Fruit fly (Drosophila melanogaster) whole organism, larva: ENCODE data around the gene CG31674.

Experiments used
- noc ChIP-seq: fragments of 200-800 bp; sonication (Bioruptor generic); optimal IDR thresholded peaks from 3 replicates; lab custom pipeline; 2019; ENCODE audit warnings: missing biosample characterization, mild to moderate bottlenecking, missing genetic modification characterization, moderate library complexity

Gene CG31674

DNA sequence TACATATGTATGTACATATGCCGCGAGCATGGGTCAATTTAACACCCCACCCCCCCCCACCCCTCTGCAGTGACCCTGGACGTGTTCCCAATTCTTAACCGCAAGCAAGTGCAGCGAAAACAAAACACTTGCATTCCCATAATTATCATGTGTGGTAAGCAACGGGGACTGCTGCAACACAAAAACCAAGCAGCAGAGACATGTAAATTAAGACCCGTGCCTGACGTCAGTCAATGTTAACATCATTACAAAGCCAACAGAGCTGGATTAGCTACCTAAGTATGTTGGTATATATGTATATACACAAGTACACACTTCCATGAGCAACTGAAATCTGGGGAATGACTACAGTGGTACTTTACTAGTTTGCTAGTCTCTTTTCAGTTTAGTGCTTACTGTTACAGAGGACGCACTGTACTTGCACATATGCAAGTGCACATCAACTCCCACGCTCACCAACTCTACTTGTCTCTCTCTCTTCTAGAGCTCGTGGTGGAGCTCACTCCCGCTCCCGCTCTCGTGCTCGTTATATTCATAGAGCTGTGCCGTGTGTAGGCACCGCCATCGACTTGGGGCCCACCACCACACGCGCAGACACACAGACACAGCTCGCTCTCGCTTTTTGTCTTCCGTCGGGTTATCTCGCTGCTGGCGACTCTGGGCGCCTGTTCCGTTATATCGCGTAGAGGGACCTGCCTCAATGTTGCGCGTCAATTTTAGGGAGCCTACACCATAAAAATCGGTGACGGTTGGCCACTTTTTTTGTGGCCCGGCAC is 9.6 kb upstream of the CG31674 start:
- no peak for TF ChIP-seq noc (tag; lab: Kevin White, UChicago)

- TF ChIP-seq noc (tag; lab: Kevin White, UChicago) = no peak
These were observed 9.1 kb upstream of the CG31674 start for dm6 chr2L:20822025-20822371.

DNA sequence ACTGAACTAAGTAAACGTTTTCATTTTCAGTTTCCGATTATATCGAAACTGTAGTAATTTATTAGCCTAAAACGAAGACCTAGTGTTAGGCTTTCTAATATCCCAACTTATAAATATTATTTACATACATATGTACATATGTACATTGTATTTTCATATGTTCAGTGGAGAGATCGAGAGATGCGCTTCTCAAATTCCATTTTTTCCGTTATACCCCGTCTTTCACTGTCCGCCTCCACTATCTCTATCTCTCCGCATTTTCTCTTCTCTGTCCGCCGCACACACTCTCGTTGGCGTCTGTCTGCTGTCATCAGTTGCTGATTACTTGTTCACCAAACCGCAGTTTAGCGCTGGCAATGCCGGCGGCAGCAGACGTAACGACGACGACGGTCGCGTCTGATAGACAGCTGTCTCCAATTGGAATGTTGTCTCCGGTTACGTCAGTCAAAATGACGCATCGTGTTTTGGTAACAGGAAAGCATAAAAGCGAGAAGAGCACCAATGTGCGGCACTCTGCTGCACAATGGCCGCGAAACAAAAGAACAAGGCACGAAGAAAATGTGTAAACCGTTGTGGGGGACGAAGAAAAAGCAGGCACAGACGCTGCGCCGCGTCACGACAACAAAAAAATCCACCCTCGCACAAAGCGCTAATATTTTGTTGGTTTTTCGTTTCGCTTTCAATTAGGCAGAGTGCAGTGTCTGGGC is 8.4 kb upstream of the CG31674 start, which contains the start of gene CG9331:
CG9331 (plus strand) TSS at position 340 of the 707 bp plus-strand sequence.
- peak; percentile 35 for TF ChIP-seq noc (tag; lab: Kevin White, UChicago)

DNA sequence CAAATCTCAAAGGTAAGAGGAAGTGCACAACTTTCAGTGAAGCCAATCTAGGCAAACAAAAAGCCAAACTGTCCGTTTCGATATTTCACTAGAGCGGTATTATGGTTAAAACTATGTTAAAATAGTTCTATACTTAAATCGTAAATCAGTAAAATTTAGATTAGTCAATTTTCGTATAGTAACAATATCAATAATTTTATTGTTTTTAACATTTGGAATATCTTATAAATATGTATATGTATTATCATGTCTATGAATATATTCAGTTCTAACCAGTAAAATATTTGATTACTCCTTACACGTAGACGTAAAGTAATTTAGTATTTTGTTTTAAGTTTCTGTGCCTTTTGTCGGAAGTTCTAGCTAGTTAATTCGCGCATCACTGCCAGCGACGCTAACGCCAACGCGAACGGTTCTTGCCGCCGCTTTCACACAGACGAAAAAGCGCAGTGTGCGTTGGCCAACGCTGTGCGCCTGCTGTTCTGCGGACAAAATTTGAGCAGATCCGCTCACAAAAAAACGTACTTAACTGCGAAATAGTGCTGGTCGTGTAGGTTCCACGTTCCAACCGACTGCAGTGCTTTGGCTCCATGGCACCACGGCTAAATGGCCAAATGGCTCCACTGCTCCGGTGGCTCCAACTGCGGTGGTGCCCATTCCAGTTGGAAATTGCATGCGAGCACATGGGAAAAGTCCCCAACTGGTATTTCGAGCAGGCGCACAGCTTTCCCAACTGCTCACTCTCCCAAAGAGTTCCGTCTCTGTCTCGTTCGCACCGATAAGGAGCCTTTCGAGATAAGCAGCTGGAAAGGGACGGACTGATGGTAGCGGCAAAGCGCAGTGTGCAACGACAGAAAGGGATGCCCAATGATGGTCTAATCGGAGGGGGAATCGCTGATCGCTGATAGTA is 7.6 kb upstream of the CG31674 start:
- TF ChIP-seq noc (tag; lab: Kevin White, UChicago) = peak; percentile 15

DNA sequence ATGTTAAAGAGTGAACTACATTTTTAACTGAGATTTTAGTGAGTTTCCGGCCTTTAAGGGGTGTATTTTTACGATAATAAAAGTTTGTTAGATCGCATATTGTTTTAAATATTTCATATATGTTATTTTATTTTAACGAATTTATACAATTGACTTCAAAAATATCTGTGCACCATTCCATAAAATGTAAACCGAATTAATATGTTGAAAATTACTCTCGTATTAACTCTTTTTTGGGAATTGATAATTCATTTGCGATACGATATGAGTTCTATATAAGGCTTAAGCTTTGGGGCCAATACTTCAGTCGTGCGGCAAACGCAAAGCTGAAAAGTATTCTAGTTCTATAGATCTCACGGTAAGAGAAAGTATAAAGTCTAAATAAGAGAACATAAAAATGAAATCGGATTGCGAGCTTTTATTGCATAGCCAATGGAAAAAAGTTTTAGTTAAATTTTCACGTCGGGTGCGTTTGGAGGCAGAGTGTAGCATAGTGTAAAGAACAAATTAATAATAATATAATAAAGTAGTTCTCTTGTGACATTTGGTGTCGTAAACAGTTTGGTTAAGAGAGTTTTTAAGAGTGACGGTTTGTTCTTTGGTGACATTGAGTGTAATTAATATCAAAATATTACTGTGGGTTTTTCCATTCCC is 6.8 kb upstream of the CG31674 start:
- TF ChIP-seq noc (tag; lab: Kevin White, UChicago) = no peak

DNA sequence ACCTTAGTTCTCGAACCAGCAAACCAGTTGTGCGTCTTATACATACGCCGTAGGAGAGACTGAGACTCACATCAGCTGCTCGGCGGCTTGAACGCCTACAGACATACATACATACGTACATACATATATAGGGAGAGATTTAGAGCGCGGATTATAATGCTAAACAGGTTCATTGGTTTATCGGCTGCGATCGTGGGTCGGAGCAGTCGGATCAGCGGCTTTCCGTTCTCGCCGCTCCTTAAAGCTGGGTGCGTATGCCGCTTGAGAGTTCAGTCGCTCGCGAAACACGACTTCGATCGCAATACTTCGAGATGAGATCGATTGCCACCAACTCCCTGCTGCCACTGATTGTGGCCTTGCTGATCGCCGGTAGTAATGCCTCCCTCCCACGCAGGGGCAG is 5.8 kb upstream of the CG31674 start:
- peak; percentile 16 for TF ChIP-seq noc (tag; lab: Kevin White, UChicago)

- no peak for TF ChIP-seq noc (tag; lab: Kevin White, UChicago)
These were observed 4.8 kb upstream of the CG31674 start for dm6 chr2L:20826226-20826625.

- no peak for TF ChIP-seq noc (tag; lab: Kevin White, UChicago)
These were observed 4.0 kb upstream of the CG31674 start for dm6 chr2L:20827045-20827444.

dm6 chr2L:20828701-20829100 is 2.4 kb upstream of the CG31674 start:
- TF ChIP-seq noc (tag; lab: Kevin White, UChicago) = no peak

DNA sequence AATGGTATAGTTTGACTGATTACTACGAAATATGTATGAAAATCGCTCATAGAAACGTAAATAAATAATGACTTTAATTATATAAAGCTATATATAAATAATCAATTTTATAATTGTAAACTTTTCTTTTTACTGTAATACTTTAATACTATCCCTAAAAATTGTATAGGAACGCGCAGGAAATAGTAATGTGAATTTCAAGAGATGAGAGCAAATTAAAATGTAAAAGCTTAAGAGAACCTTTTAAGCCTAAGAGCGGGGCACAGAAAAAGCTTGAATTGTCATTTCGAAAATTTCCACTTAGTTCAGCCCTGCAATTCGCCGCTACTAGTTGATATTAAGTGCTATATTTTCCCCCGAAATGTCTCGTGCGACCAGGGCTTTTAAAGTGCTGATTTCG is 1.8 kb upstream of the CG31674 start, which contains the start of gene CG31673:
CG31673 (plus strand) TSS at position 301 of the 400 bp plus-strand sequence.
- no peak for TF ChIP-seq noc (tag; lab: Kevin White, UChicago)

DNA sequence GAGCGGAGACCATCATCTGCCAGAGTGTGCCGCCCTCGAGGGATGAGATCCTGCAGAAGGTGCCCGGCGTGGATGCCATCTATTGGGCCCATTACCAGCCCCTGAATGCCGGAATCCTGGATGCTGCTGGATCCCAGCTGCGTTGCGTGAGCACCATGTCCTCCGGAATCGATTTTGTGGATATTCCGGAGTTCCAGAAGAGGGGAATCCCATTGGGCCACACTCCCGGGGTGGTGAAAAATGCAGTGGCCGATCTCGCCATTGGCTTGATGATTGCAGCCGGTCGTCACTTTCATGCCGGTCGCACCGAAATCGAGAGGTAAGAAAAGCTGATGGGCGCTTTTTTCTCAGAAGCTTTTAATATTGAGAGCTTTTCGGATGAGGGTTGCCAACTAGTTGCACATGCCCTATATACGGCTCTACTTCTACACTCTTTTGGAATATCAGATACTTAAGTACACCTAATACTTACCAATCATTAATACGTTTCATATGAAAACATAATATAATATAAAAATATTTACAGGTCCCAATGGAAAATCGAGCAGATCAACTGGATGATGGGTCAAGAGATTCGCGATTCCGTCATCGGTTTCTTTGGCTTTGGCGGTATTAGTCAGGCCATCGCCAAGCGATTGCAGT is 1.2 kb upstream of the CG31674 start:
- peak; percentile 68 for TF ChIP-seq noc (tag; lab: Kevin White, UChicago)

dm6 chr2L:20835501-20835900 is 4.4 kb downstream of the CG31674 start, which contains the start of gene Oseg5:
TSS of gene Oseg5 (minus strand) at chr2L:20835840.
- no peak for TF ChIP-seq noc (tag; lab: Kevin White, UChicago)

DNA sequence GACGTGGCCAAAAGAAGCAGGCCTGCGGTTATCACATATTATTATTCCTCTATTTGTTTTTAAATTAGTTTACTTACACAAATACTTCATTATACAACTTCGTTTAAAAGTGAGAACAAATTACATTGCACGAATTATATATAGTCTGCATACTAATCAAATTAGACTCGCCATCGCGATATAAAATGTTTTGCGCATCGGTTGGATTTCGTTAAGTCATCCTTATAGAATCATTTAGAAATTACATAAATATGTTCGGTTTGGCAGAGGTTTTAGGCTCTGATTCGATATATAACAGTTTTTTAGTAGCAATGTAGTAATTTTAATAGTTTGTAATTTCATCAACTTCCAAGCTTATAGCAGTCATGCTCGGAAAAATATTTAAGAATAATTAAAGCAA is 6.8 kb downstream of the CG31674 start, which contains the start of gene Spn38F:
Spn38F (minus strand) TSS at position 101 of the 400 bp plus-strand sequence.
- TF ChIP-seq noc (tag; lab: Kevin White, UChicago) = no peak

- TF ChIP-seq noc (tag; lab: Kevin White, UChicago) = no peak
These were observed 8.9 kb downstream of the CG31674 start for dm6 chr2L:20840006-20840405.
